Fruit fly (Drosophila melanogaster) S2 (cell line): ENCODE data around the gene Smr.

ENCODE experiments used
- CG8478 ChIP-seq: fragments of >200 bp; optimal IDR thresholded peaks from 2 replicates; lab custom pipeline; 2018
- CTCF ChIP-seq, 2 experiments: fragments of >200 bp; optimal IDR thresholded peaks; 2 replicates each; lab custom pipeline; 2018

dm6 chrX:12755017-12755563, 12.7 kb upstream of the Smr start:
- TF ChIP-seq CG8478 (lab: Kevin White, UChicago) (no peak), CTCF (optimal IDR thresholded peaks at IDR 0.05; lab: Kevin White, UChicago) (no peak)
